Fruit fly (Drosophila melanogaster): ENCODE data around the gene CG31294.

dm6 chr3R:15676186-15677073 is 40.0 kb downstream of the CG31294 start:
- TF ChIP-seq CG8478 (optimal IDR thresholded peaks at IDR 0.05), result no peak
- TF ChIP-seq CTCF (optimal IDR thresholded peaks at IDR 0.05), result no peak

Measured in S2 (cell line).